Fruit fly (Drosophila melanogaster) whole organism, embryonic: ENCODE measurements around the gene CG8765.

ENCODE experiments used
- CG10147 ChIP-seq: fragments of 200-800 bp; sonication (Bioruptor generic); optimal IDR thresholded peaks from 2 replicates; lab custom pipeline; 2019; ENCODE audit warnings: missing biosample characterization, mild to moderate bottlenecking, missing genetic modification characterization, moderate library complexity
- CG10959 ChIP-seq: fragments of 200-800 bp; sonication (Bioruptor generic); IDR thresholded peaks from 2 replicates; pipeline ENCODE4 v1.3.6; 2022; ENCODE audit warnings: missing biosample characterization, missing genetic modification characterization
- CG14441 ChIP-seq: fragments of 200-800 bp; sonication (Bioruptor generic); IDR thresholded peaks from 2 replicates; pipeline ENCODE4 v1.3.6; 2022; ENCODE audit warnings: missing biosample characterization, missing genetic modification characterization
- CG14710 ChIP-seq: fragments of 200-800 bp; sonication (Bioruptor generic); optimal IDR thresholded peaks from 3 replicates; lab custom pipeline; 2019; ENCODE audit warnings: missing biosample characterization, mild to moderate bottlenecking, missing genetic modification characterization, moderate library complexity
- CG1602 ChIP-seq: fragments of 200-800 bp; sonication (Bioruptor generic); optimal IDR thresholded peaks from 3 replicates; lab custom pipeline; 2016; ENCODE audit warnings: missing biosample characterization, missing genetic modification characterization
- CG17186 ChIP-seq: fragments of 200-800 bp; sonication (Bioruptor generic); optimal IDR thresholded peaks from 3 replicates; lab custom pipeline; 2017; ENCODE audit warnings: missing biosample characterization, missing genetic modification reagents, missing genetic modification characterization
- CG17568 ChIP-seq: fragments of 200-800 bp; sonication (Bioruptor generic); optimal IDR thresholded peaks from 2 replicates; lab custom pipeline; 2018; ENCODE audit warnings: missing biosample characterization, mild to moderate bottlenecking, missing genetic modification characterization, moderate library complexity
- CG17829 ChIP-seq: fragments of 200-800 bp; optimal IDR thresholded peaks from 2 replicates; lab custom pipeline; 2019; ENCODE audit warnings: missing biosample characterization, mild to moderate bottlenecking, missing genetic modification characterization, moderate library complexity
- CG30431 ChIP-seq: fragments of 200-800 bp; sonication (Bioruptor generic); optimal IDR thresholded peaks from 2 replicates; lab custom pipeline; 2017; ENCODE audit warnings: missing biosample characterization, missing genetic modification characterization
- CG31441 ChIP-seq: fragments of 200-800 bp; sonication (Bioruptor generic); IDR thresholded peaks from 2 replicates; pipeline ENCODE4 v1.3.6; 2022; ENCODE audit warnings: missing biosample characterization, missing genetic modification characterization
- CG3726 ChIP-seq: fragments of 200-800 bp; sonication (Bioruptor generic); IDR thresholded peaks from 3 replicates; pipeline ENCODE4, ENCODE4 v1.3.6; 2022; ENCODE audit warnings: missing biosample characterization, missing genetic modification characterization
- CG3995 ChIP-seq: fragments of 200-800 bp; sonication (Bioruptor generic); optimal IDR thresholded peaks from 3 replicates; lab custom pipeline; 2016; ENCODE audit warnings: missing biosample characterization, missing genetic modification characterization
- CG6689 ChIP-seq: fragments of 200-800 bp; sonication (Bioruptor generic); IDR thresholded peaks from 2 replicates; pipeline ENCODE4 v1.3.6; 2022; ENCODE audit warnings: missing biosample characterization, missing genetic modification characterization
- CG7271 ChIP-seq: fragments of 200-800 bp; sonication (Bioruptor generic); optimal IDR thresholded peaks from 2 replicates; lab custom pipeline; 2018; ENCODE audit warnings: missing biosample characterization, mild to moderate bottlenecking, missing genetic modification characterization, moderate library complexity
- CG8359 ChIP-seq: fragments of 200-800 bp; sonication (Bioruptor generic); optimal IDR thresholded peaks from 2 replicates; lab custom pipeline; 2017; ENCODE audit warnings: missing biosample characterization, mild to moderate bottlenecking, missing genetic modification characterization, borderline replicate concordance
- CG8478 ChIP-seq: fragments of >200 bp; optimal IDR thresholded peaks from 2 replicates; lab custom pipeline; 2018
- Dbx ChIP-seq: fragments of 200-800 bp; sonication (Bioruptor generic); IDR thresholded peaks from 3 replicates; pipeline ENCODE4 v1.3.6; 2022; ENCODE audit warnings: missing biosample characterization, missing genetic modification characterization
- Dfd ChIP-seq, 2 experiments: fragments of >200 bp; optimal IDR thresholded peaks; 2 replicates each; lab custom pipeline; 2017; ENCODE audit warnings: missing biosample characterization in 2 of 2, missing genetic modification characterization in 2 of 2
- Doc2 ChIP-seq: fragments of 200-800 bp; sonication (Bioruptor generic); IDR thresholded peaks from 2 replicates; pipeline ENCODE4 v1.3.6; 2022; ENCODE audit warnings: missing biosample characterization, missing genetic modification characterization
- Fer2 ChIP-seq: fragments of 200-800 bp; sonication (Bioruptor generic); optimal IDR thresholded peaks from 2 replicates; lab custom pipeline; 2018; ENCODE audit warnings: missing biosample characterization, mild to moderate bottlenecking, missing genetic modification characterization, moderate library complexity
- HHEX ChIP-seq: fragments of 200-800 bp; sonication (Bioruptor generic); optimal IDR thresholded peaks from 3 replicates; lab custom pipeline; 2017; ENCODE audit warnings: missing biosample characterization, mild to moderate bottlenecking, missing genetic modification characterization, missing genetic modification reagents
- HLH54F ChIP-seq: fragments of 200-800 bp; sonication (Bioruptor generic); optimal IDR thresholded peaks from 3 replicates; lab custom pipeline; 2016; ENCODE audit warnings: missing biosample characterization, missing genetic modification characterization
- Hey ChIP-seq: fragments of 200-800 bp; sonication (Bioruptor generic); optimal IDR thresholded peaks from 3 replicates; lab custom pipeline; 2018; ENCODE audit warnings: missing biosample characterization, mild to moderate bottlenecking, missing genetic modification characterization
- Hmx ChIP-seq: fragments of 200-800 bp; sonication (Bioruptor generic); optimal IDR thresholded peaks from 2 replicates; lab custom pipeline; 2016; ENCODE audit warnings: missing biosample characterization, missing genetic modification characterization
- MBD-R2 ChIP-seq: fragments of 200-800 bp; sonication (Bioruptor generic); IDR thresholded peaks from 2 replicates; pipeline ENCODE4 v1.3.6; 2022; ENCODE audit warnings: missing biosample characterization, missing genetic modification characterization
- Mad ChIP-seq: fragments of 200-800 bp; sonication (Bioruptor generic); optimal IDR thresholded peaks from 2 replicates; lab custom pipeline; 2016; ENCODE audit warnings: missing biosample characterization, missing genetic modification characterization
- Neu2 ChIP-seq: fragments of 200-800 bp; sonication (Bioruptor generic); optimal IDR thresholded peaks from 3 replicates; lab custom pipeline; 2016; ENCODE audit warnings: missing biosample characterization, missing genetic modification characterization, borderline replicate concordance
- Nf-YB ChIP-seq: fragments of 200-800 bp; sonication (Bioruptor generic); optimal IDR thresholded peaks from 3 replicates; lab custom pipeline; 2019; ENCODE audit warnings: missing biosample characterization, mild to moderate bottlenecking, missing genetic modification characterization, moderate library complexity
- Pdp1 ChIP-seq, 2 experiments: fragments of 200-800 bp; sonication (Bioruptor generic); optimal IDR thresholded peaks; 3 replicates each; lab custom pipeline; 2016; ENCODE audit warnings: missing biosample characterization in 2 of 2, missing genetic modification characterization in 2 of 2, mild to moderate bottlenecking in 1 of 2, moderate library complexity in 1 of 2
- Ptx1 ChIP-seq: fragments of 200-800 bp; sonication (Bioruptor generic); IDR thresholded peaks from 2 replicates; pipeline ENCODE4 v1.3.6; 2022; ENCODE audit warnings: missing biosample characterization, missing genetic modification characterization
- Six4 ChIP-seq: fragments of 200-800 bp; sonication (Bioruptor generic); optimal IDR thresholded peaks from 2 replicates; lab custom pipeline; 2016; ENCODE audit warnings: missing biosample characterization, missing genetic modification characterization
- Sox102F ChIP-seq: fragments of 200-800 bp; sonication (Bioruptor generic); optimal IDR thresholded peaks from 2 replicates; lab custom pipeline; 2018; ENCODE audit warnings: missing biosample characterization, mild to moderate bottlenecking, missing genetic modification characterization, moderate library complexity
- Sry-δ ChIP-seq: fragments of 200-800 bp; sonication (Bioruptor generic); optimal IDR thresholded peaks from 2 replicates; lab custom pipeline; 2016; ENCODE audit warnings: missing biosample characterization, missing genetic modification characterization
- Trl ChIP-seq, 3 experiments: fragments of >200 bp in 2 of 3; fragments of 200-800 bp in 1 of 3; sonication (Bioruptor generic) in 1 of 3; optimal IDR thresholded peaks; 2 replicates in 1 of 3; 3 replicates in 2 of 3; lab custom pipeline; 2016 to 2017; ENCODE audit warnings: missing biosample characterization in 1 of 3, missing genetic modification characterization in 1 of 3
- YL-1 ChIP-seq: fragments of 200-800 bp; sonication (Bioruptor generic); optimal IDR thresholded peaks from 3 replicates; lab custom pipeline; 2017; ENCODE audit warnings: missing biosample characterization, mild to moderate bottlenecking, missing genetic modification characterization
- chinmo ChIP-seq: fragments of 200-800 bp; sonication (Bioruptor generic); IDR thresholded peaks from 4 replicates; pipeline ENCODE4 v1.3.6; 2022; ENCODE audit warnings: missing biosample characterization, missing genetic modification characterization; ENCODE audit not compliant: partially characterized antibody
- gce ChIP-seq: fragments of 200-800 bp; sonication (Bioruptor generic); IDR thresholded peaks from 3 replicates; pipeline ENCODE4 v1.3.6; 2022; ENCODE audit warnings: missing biosample characterization, missing genetic modification characterization
- gfzf ChIP-seq: fragments of 200-800 bp; sonication (Bioruptor generic); optimal IDR thresholded peaks from 2 replicates; lab custom pipeline; 2016; ENCODE audit warnings: missing biosample characterization, mild to moderate bottlenecking, missing genetic modification characterization, moderate library complexity
- gsb-n ChIP-seq: fragments of 200-800 bp; sonication (Bioruptor generic); optimal IDR thresholded peaks from 3 replicates; lab custom pipeline; 2018; ENCODE audit warnings: missing biosample characterization, mild to moderate bottlenecking, missing genetic modification characterization
- kay ChIP-seq: fragments of 200-800 bp; sonication (Bioruptor generic); optimal IDR thresholded peaks from 2 replicates; lab custom pipeline; 2016; ENCODE audit warnings: missing biosample characterization, missing genetic modification characterization
- lab ChIP-seq: fragments of 200-800 bp; sonication (Bioruptor generic); optimal IDR thresholded peaks from 3 replicates; lab custom pipeline; 2017; ENCODE audit warnings: missing biosample characterization, missing genetic modification characterization, mild to moderate bottlenecking, moderate library complexity, missing genetic modification reagents
- pita ChIP-seq: fragments of 200-800 bp; sonication (Bioruptor generic); optimal IDR thresholded peaks from 2 replicates; lab custom pipeline; 2017; ENCODE audit warnings: missing biosample characterization, mild to moderate bottlenecking, missing genetic modification characterization
- pros ChIP-seq: fragments of 200-800 bp; sonication (Bioruptor generic); optimal IDR thresholded peaks from 3 replicates; lab custom pipeline; 2019; ENCODE audit warnings: missing biosample characterization, mild to moderate bottlenecking, missing genetic modification characterization, moderate library complexity
- pum ChIP-seq: fragments of 200-800 bp; sonication (Bioruptor generic); optimal IDR thresholded peaks from 2 replicates; lab custom pipeline; 2016; ENCODE audit warnings: missing biosample characterization, missing genetic modification characterization
- stc ChIP-seq: fragments of 200-800 bp; sonication (Bioruptor generic); IDR thresholded peaks from 2 replicates; pipeline ENCODE4 v1.3.6; 2022; ENCODE audit warnings: missing biosample characterization, missing genetic modification characterization
- tio ChIP-seq: fragments of 200-800 bp; sonication (Bioruptor generic); optimal IDR thresholded peaks from 2 replicates; lab custom pipeline; 2017; ENCODE audit warnings: missing biosample characterization, missing genetic modification characterization, inconsistent platforms
- tll ChIP-seq, 2 experiments: fragments of 200-800 bp in 1 of 2; fragments of >200 bp in 1 of 2; sonication (Bioruptor generic) in 1 of 2; optimal IDR thresholded peaks; 2 replicates each; lab custom pipeline; 2017 to 2019; ENCODE audit warnings: missing biosample characterization in 2 of 2, missing genetic modification characterization in 2 of 2, mild to moderate bottlenecking in 1 of 2, moderate library complexity in 1 of 2
- tna ChIP-seq: fragments of 200-800 bp; sonication (Bioruptor generic); IDR thresholded peaks from 2 replicates; pipeline ENCODE4 v1.3.6; 2022; ENCODE audit warnings: missing biosample characterization, missing genetic modification characterization; ENCODE audit not compliant: partially characterized antibody
- usp ChIP-seq: fragments of >200 bp; optimal IDR thresholded peaks from 2 replicates; lab custom pipeline; 2017; ENCODE audit warnings: missing biosample characterization, missing genetic modification characterization
- wor ChIP-seq: fragments of 200-800 bp; sonication (Bioruptor generic); IDR thresholded peaks from 2 replicates; pipeline ENCODE4 v1.3.6; 2022; ENCODE audit warnings: missing biosample characterization, missing genetic modification characterization
- zfh1 ChIP-seq: fragments of 200-800 bp; sonication (Bioruptor generic); IDR thresholded peaks from 3 replicates; pipeline ENCODE4 v1.3.6; 2022; ENCODE audit warnings: missing biosample characterization, missing genetic modification characterization

The CG8765 gene

dm6 chr3L:19699651-19700050 lies 12.5 kb upstream of the CG8765 start (continued):
- TF ChIP-seq CG31441 (0 out of 2 replicates have a peak, but pooled peaks have one; percentile 18), Six4 (GFP tag; lab: Kevin White, UChicago) (no peak), Neu2 (GFP tag; lab: Kevin White, UChicago) (no peak), Sry-δ (no peak), Doc2 (GFP tag; lab: Robert Waterston, UW) (no peak), gfzf (GFP tag; lab: Kevin White, UChicago) (no peak), usp (no peak), kay (GFP tag; lab: Kevin White, UChicago) (no peak), gsb-n (tag; lab: Kevin White, UChicago) (no peak), pita (GFP tag; lab: Kevin White, UChicago) (no peak), tna (no peak), CG14441 (peak; percentile 48), CG10147 (no peak), wor (GFP tag; lab: Robert Waterston, UW) (no peak), CG8478 (lab: Kevin White, UChicago) (no peak), Hey (tag; lab: Kevin White, UChicago) (no peak), HLH54F (GFP tag; lab: Kevin White, UChicago) (no peak), CG17829 (tag; lab: Kevin White, UChicago) (no peak), Pdp1 (GFP tag; optimal IDR thresholded peaks at IDR 0.05; lab: Kevin White, UChicago) (peak in 1 of 2 experiments; percentile 2), Hmx (GFP tag; lab: Kevin White, UChicago) (no peak), CG3726 (GFP tag; lab: Robert Waterston, UW) (no peak), Sox102F (peak; percentile 23), stc (no peak), CG10959 (GFP tag; lab: Robert Waterston, UW) (no peak), Ptx1 (GFP tag; lab: Robert Waterston, UW) (0 out of 2 replicates have a peak, but pooled peaks have one; percentile 27), CG17186 (no peak), CG17568 (GFP tag; lab: Kevin White, UChicago) (no peak), MBD-R2 (GFP tag; lab: Robert Waterston, UW) (no peak), pum (GFP tag; lab: Kevin White, UChicago) (no peak), CG7271 (tag; lab: Kevin White, UChicago) (no peak), CG8359 (no peak), HHEX (GFP tag; lab: Kevin White, UChicago) (no peak), tll (GFP tag; optimal IDR thresholded peaks at IDR 0.05; lab: Kevin White, UChicago) (no peak), YL-1 (GFP tag; lab: Kevin White, UChicago) (no peak), lab (GFP tag; lab: Kevin White, UChicago) (peak; percentile 18), Nf-YB (GFP tag; lab: Kevin White, UChicago) (no peak), Mad (no peak), pros (no peak), Dfd (GFP tag; optimal IDR thresholded peaks at IDR 0.05; lab: Kevin White, UChicago) (no peak), CG1602 (GFP tag; lab: Kevin White, UChicago) (no peak), CG3995 (GFP tag; lab: Kevin White, UChicago) (no peak), CG30431 (GFP tag; lab: Kevin White, UChicago) (no peak), chinmo (GFP tag; lab: Robert Waterston, UW) (no peak), tio (GFP tag; lab: Kevin White, UChicago) (peak; percentile 3), zfh1 (GFP tag; lab: Robert Waterston, UW) (no peak), Dbx (no peak), CG14710 (tag; lab: Kevin White, UChicago) (no peak), CG6689 (GFP tag; lab: Robert Waterston, UW) (0 out of 2 replicates have a peak, but pooled peaks have one; percentile 21), Fer2 (no peak), gce (GFP tag; lab: Robert Waterston, UW) (no peak), Trl (optimal IDR thresholded peaks at IDR 0.05; lab: Kevin White, UChicago) (no peak), Trl (GFP tag; optimal IDR thresholded peaks at IDR 0.05; lab: Kevin White, UChicago) (no peak)
